Fruit fly (Drosophila melanogaster): Measurements from ENCODE around the gene CG31272.

The CG31272 gene

dm6 chr3R:10708169-10708568 is 51.0 kb downstream of the CG31272 start, which contains the start of gene CG31278 (continued):
- TF ChIP-seq Gsc (GFP tag; IDR thresholded peaks at IDR 0.05) (no peak), ewg (GFP tag; optimal IDR thresholded peaks at IDR 0.05) (no peak), ro (GFP tag; IDR thresholded peaks at IDR 0.05) (no peak), sug (tag; optimal IDR thresholded peaks at IDR 0.05) (no peak), CG8478 (optimal IDR thresholded peaks at IDR 0.05) (no peak), CG16863 (GFP tag; optimal IDR thresholded peaks at IDR 0.05) (no peak), CG8281 (tag; optimal IDR thresholded peaks at IDR 0.05) (no peak), Hr3 (GFP tag; optimal IDR thresholded peaks at IDR 0.05) (no peak), en (GFP tag; optimal IDR thresholded peaks at IDR 0.05) (no peak), YL-1 (GFP tag; optimal IDR thresholded peaks at IDR 0.05) (no peak), CG11456 (GFP tag; IDR thresholded peaks at IDR 0.05) (no peak), rib (GFP tag; IDR thresholded peaks at IDR 0.05) (no peak), ab (GFP tag; optimal IDR thresholded peaks at IDR 0.05) (no peak), CG18764 (GFP tag; optimal IDR thresholded peaks at IDR 0.05) (no peak), knrl (GFP tag; IDR thresholded peaks at IDR 0.05; ENCODE audit: partially characterized antibody) (peak; percentile 79), ftz-f1 (GFP tag; optimal IDR thresholded peaks at IDR 0.05) (no peak), Nf-YB (GFP tag; optimal IDR thresholded peaks at IDR 0.05) (no peak), da (GFP tag; optimal IDR thresholded peaks at IDR 0.05) (no peak), hth (optimal IDR thresholded peaks at IDR 0.05) (no peak), CG7839 (tag; optimal IDR thresholded peaks at IDR 0.05) (no peak), D (optimal IDR thresholded peaks at IDR 0.05) (no peak), D (GFP tag; optimal IDR thresholded peaks at IDR 0.05) (no peak), disco-r (GFP tag; optimal IDR thresholded peaks at IDR 0.05) (no peak), HLHmδ (GFP tag; optimal IDR thresholded peaks at IDR 0.05) (no peak), Dp (GFP tag; optimal IDR thresholded peaks at IDR 0.05) (peak; percentile 91), NfI (GFP tag; optimal IDR thresholded peaks at IDR 0.05) (no peak), CG9609 (GFP tag; optimal IDR thresholded peaks at IDR 0.05) (no peak), bbx (GFP tag; IDR thresholded peaks at IDR 0.05; ENCODE audit: partially characterized antibody) (peak; percentile 81), emc (GFP tag; optimal IDR thresholded peaks at IDR 0.05) (no peak), Nf-YA (GFP tag; IDR thresholded peaks at IDR 0.05) (no peak), toy (GFP tag; IDR thresholded peaks at IDR 0.05) (no peak), CG6254 (GFP tag; optimal IDR thresholded peaks at IDR 0.05) (no peak), sima (GFP tag; optimal IDR thresholded peaks at IDR 0.05) (no peak), oc (tag; optimal IDR thresholded peaks at IDR 0.05) (no peak), Side (GFP tag; optimal IDR thresholded peaks at IDR 0.05) (no peak), CG9797 (GFP tag; optimal IDR thresholded peaks at IDR 0.05) (peak; percentile 75), ase (GFP tag; IDR thresholded peaks at IDR 0.05) (no peak), CG11560 (tag; IDR thresholded peaks at IDR 0.05) (no peak), vnd (GFP tag; IDR thresholded peaks at IDR 0.05; ENCODE audit: partially characterized antibody) (peak; percentile 64; the same call in 2 of the 3 replicates), Oli (tag; optimal IDR thresholded peaks at IDR 0.05) (no peak), CG17385 (GFP tag; optimal IDR thresholded peaks at IDR 0.05) (no peak), CG17568 (GFP tag; optimal IDR thresholded peaks at IDR 0.05) (no peak), CG14014 (GFP tag; IDR thresholded peaks at IDR 0.05) (no peak), CG3065 (GFP tag; optimal IDR thresholded peaks at IDR 0.05) (no peak), chif (GFP tag; optimal IDR thresholded peaks at IDR 0.05) (no peak), Atf3 (GFP tag; optimal IDR thresholded peaks at IDR 0.05) (no peak), CG31388 (GFP tag; optimal IDR thresholded peaks at IDR 0.05) (no peak), unc-4 (GFP tag; IDR thresholded peaks at IDR 0.05; ENCODE audit: partially characterized antibody) (peak; percentile 77), chn (GFP tag; optimal IDR thresholded peaks at IDR 0.05) (no peak), CG8089 (GFP tag; optimal IDR thresholded peaks at IDR 0.05) (no peak), CG12769 (tag; optimal IDR thresholded peaks at IDR 0.05) (no peak), CG6813 (GFP tag; optimal IDR thresholded peaks at IDR 0.05) (no peak), CG13775 (GFP tag; optimal IDR thresholded peaks at IDR 0.05) (no peak)

All from whole organism, embryonic.